Fruit fly (Drosophila melanogaster): Measurements from ENCODE around the gene Try29F.

Try29F gene

dm6 chr2L:8984614-8985318 lies 13.6 kb upstream of the Try29F start, which contains the start of gene CG13101 (continued):
- TF ChIP-seq Sp1 (GFP tag; optimal IDR thresholded peaks at IDR 0.05) = peak; percentile 97
- TF ChIP-seq br (GFP tag; optimal IDR thresholded peaks at IDR 0.05) = peak; percentile 96
- TF ChIP-seq Mio (GFP tag; optimal IDR thresholded peaks at IDR 0.05) = peak; percentile 76
- no peak for TF ChIP-seq lola (GFP tag; optimal IDR thresholded peaks at IDR 0.05)
- TF ChIP-seq psq (GFP tag; optimal IDR thresholded peaks at IDR 0.05) = peak; percentile 95
- TF ChIP-seq Vsx2 (GFP tag; optimal IDR thresholded peaks at IDR 0.05; ENCODE audit: partially characterized antibody) = no peak

- TF ChIP-seq pan (optimal IDR thresholded peaks at IDR 0.05) (no peak), dsf (GFP tag; optimal IDR thresholded peaks at IDR 0.05; ENCODE audit: borderline replicate concordance) (no peak), CG9705 (GFP tag; optimal IDR thresholded peaks at IDR 0.05) (no peak), woc (GFP tag; optimal IDR thresholded peaks at IDR 0.05) (no peak), HLH106 (tag; optimal IDR thresholded peaks at IDR 0.05) (no peak)
These were observed 10.9 kb upstream of the Try29F start for dm6 chr2L:8987251-8987937.

dm6 chr2L:8989037-8989591 lies 9.2 kb upstream of the Try29F start, which contains the start of gene rost:
Gene rost (minus strand): TSS chr2L:8989539.
- TF ChIP-seq Dif (GFP tag; optimal IDR thresholded peaks at IDR 0.05; ENCODE audit: partially characterized antibody) (peak; percentile 67), foxo (GFP tag; optimal IDR thresholded peaks at IDR 0.05) (no peak), CG32264 (GFP tag; optimal IDR thresholded peaks at IDR 0.05) (no peak), Sp1 (GFP tag; optimal IDR thresholded peaks at IDR 0.05) (peak; percentile 32), Vsx2 (GFP tag; optimal IDR thresholded peaks at IDR 0.05; ENCODE audit: partially characterized antibody) (peak; percentile 25), rgr (GFP tag; optimal IDR thresholded peaks at IDR 0.05) (peak; percentile 8), CrebA (GFP tag; optimal IDR thresholded peaks at IDR 0.05; ENCODE audit: borderline replicate concordance) (peak; percentile 56), Rel (GFP tag; optimal IDR thresholded peaks at IDR 0.05) (no peak), Rel (tag; optimal IDR thresholded peaks at IDR 0.05) (peak; percentile 88), Mio (GFP tag; optimal IDR thresholded peaks at IDR 0.05) (no peak), h (GFP tag; optimal IDR thresholded peaks at IDR 0.05) (peak; percentile 63), dl (GFP tag; optimal IDR thresholded peaks at IDR 0.05; ENCODE audit: insufficient read depth in 1 of 2, partially characterized antibody in 2 of 2) (peak in 1 of 2 experiments; percentile 68), Hnf4 (GFP tag; optimal IDR thresholded peaks at IDR 0.05) (peak; percentile 44), HLH106 (tag; optimal IDR thresholded peaks at IDR 0.05) (peak; percentile 1), fru (GFP tag; optimal IDR thresholded peaks at IDR 0.05) (peak; percentile 26), jim (GFP tag; optimal IDR thresholded peaks at IDR 0.05) (peak; percentile 55)

dm6 chr2L:8991583-8991982 lies 6.8 kb upstream of the Try29F start, which contains the start of gene CG9555:
Gene CG9555 (plus strand): TSS chr2L:8991735.
- no peak for TF ChIP-seq Rel (GFP tag; optimal IDR thresholded peaks at IDR 0.05)
- peak; percentile 86 for TF ChIP-seq Rel (tag; optimal IDR thresholded peaks at IDR 0.05)
- no peak for TF ChIP-seq CG9705 (GFP tag; optimal IDR thresholded peaks at IDR 0.05)
- no peak for TF ChIP-seq brk (GFP tag; optimal IDR thresholded peaks at IDR 0.05)
- TF ChIP-seq h (GFP tag; optimal IDR thresholded peaks at IDR 0.05) = peak; percentile 92

- TF ChIP-seq HLH106 (tag; optimal IDR thresholded peaks at IDR 0.05) = no peak
- no peak for TF ChIP-seq Abd-B (GFP tag; optimal IDR thresholded peaks at IDR 0.05)
- no peak for TF ChIP-seq sage (GFP tag; optimal IDR thresholded peaks at IDR 0.05)
- no peak for TF ChIP-seq Dfd (GFP tag; optimal IDR thresholded peaks at IDR 0.05)
These were observed 4.5 kb upstream of the Try29F start, which contains the start of gene CG17906 for dm6 chr2L:8993650-8994441. Gene CG17906 (plus strand): TSS chr2L:8994391.

Measured in whole organism, wandering third instar larva.